Worm (Caenorhabditis elegans): ENCODE data around the gene ZK688.12.

ce11 chrIII:7903427-7903826, 10.0 kb downstream of the ZK688.12 start:
- TF ChIP-seq nhr-179 (tag; optimal IDR thresholded peaks at IDR 0.05) (no peak), unc-62 (GFP tag; optimal IDR thresholded peaks at IDR 0.05) (no peak), ama-1 (optimal IDR thresholded peaks at IDR 0.05) (no peak), ama-1 (GFP tag; optimal IDR thresholded peaks at IDR 0.05) (no peak), egrh-3 (GFP tag; IDR thresholded peaks at IDR 0.05) (no peak)
